Fruit fly (Drosophila melanogaster): ENCODE data around the gene Recs1.
A peak's percentile ranks its signal among the peaks of the same experiment; 100 is the strongest.

Recs1 gene

dm6 chr3R:14125479-14126121 is 28.0 kb downstream of the Recs1 start, which contains the start of the genes 140up and Polr2B (continued):
- peak; percentile 83 for TF ChIP-seq cwo (GFP tag; optimal IDR thresholded peaks at IDR 0.05)
- peak; percentile 1 for TF ChIP-seq zf30C (GFP tag; optimal IDR thresholded peaks at IDR 0.05)
- TF ChIP-seq Drgx (GFP tag; IDR thresholded peaks at IDR 0.05): peak; percentile 83
- peak; percentile 86; the same call in 2 of the 3 replicates for TF ChIP-seq H15 (GFP tag; IDR thresholded peaks at IDR 0.05)
- TF ChIP-seq disco-r (GFP tag; optimal IDR thresholded peaks at IDR 0.05): peak; percentile 1
- no peak for TF ChIP-seq CG14965 (GFP tag; optimal IDR thresholded peaks at IDR 0.05; ENCODE audit: borderline replicate concordance)
- no peak for TF ChIP-seq inv (GFP tag; IDR thresholded peaks at IDR 0.05; ENCODE audit: partially characterized antibody)
- peak; percentile 84 for TF ChIP-seq CG11093 (GFP tag; IDR thresholded peaks at IDR 0.05)
- TF ChIP-seq CG2678 (tag; optimal IDR thresholded peaks at IDR 0.05): peak; percentile 94
- TF ChIP-seq Dbx (GFP tag; IDR thresholded peaks at IDR 0.05): peak; percentile 97
- peak; percentile 90 for TF ChIP-seq CG10979 (tag; optimal IDR thresholded peaks at IDR 0.05)
- TF ChIP-seq Gsc (GFP tag; IDR thresholded peaks at IDR 0.05): peak; percentile 53; the same call in 1 of the 2 replicates
- TF ChIP-seq CG10565 (GFP tag; optimal IDR thresholded peaks at IDR 0.05): peak; percentile 56
- TF ChIP-seq klu (GFP tag; IDR thresholded peaks at IDR 0.05): peak; percentile 95
- no peak for TF ChIP-seq CG15601 (tag; optimal IDR thresholded peaks at IDR 0.05)
- TF ChIP-seq CG8765 (GFP tag; IDR thresholded peaks at IDR 0.05): peak; percentile 70
- TF ChIP-seq Dip3 (GFP tag; optimal IDR thresholded peaks at IDR 0.05): peak; percentile 83
- peak; percentile 27 for TF ChIP-seq BEAF-32 (GFP tag; optimal IDR thresholded peaks at IDR 0.05)
- peak; percentile 9 for TF ChIP-seq CG9797 (GFP tag; optimal IDR thresholded peaks at IDR 0.05)
- peak; percentile 97 for TF ChIP-seq gem (tag; optimal IDR thresholded peaks at IDR 0.05)
- TF ChIP-seq Vsx1 (GFP tag; optimal IDR thresholded peaks at IDR 0.05): no peak
- TF ChIP-seq CG11398 (GFP tag; optimal IDR thresholded peaks at IDR 0.05): peak; percentile 49
- TF ChIP-seq Stat92E (GFP tag; optimal IDR thresholded peaks at IDR 0.05): no peak
- peak; percentile 88 for TF ChIP-seq zfh2 (GFP tag; optimal IDR thresholded peaks at IDR 0.05)
- TF ChIP-seq gt (GFP tag; IDR thresholded peaks at IDR 0.05): peak; percentile 78
- peak; percentile 73 for TF ChIP-seq CG7987 (GFP tag; optimal IDR thresholded peaks at IDR 0.05)
- peak; percentile 73 for TF ChIP-seq nom (GFP tag; optimal IDR thresholded peaks at IDR 0.05)
- peak; percentile 57; the same call in 1 of the 2 replicates for TF ChIP-seq CkIIα-i1 (GFP tag; IDR thresholded peaks at IDR 0.05)
- peak; percentile 80 for TF ChIP-seq CG8944 (GFP tag; optimal IDR thresholded peaks at IDR 0.05)
- TF ChIP-seq Lpt (GFP tag; optimal IDR thresholded peaks at IDR 0.05): no peak
- TF ChIP-seq fd96Cb (tag; optimal IDR thresholded peaks at IDR 0.05): peak; percentile 89
- peak; percentile 86 for TF ChIP-seq CG13894 (tag; optimal IDR thresholded peaks at IDR 0.05)
- peak; percentile 31; the same call in 1 of the 2 replicates for TF ChIP-seq dimm (GFP tag; IDR thresholded peaks at IDR 0.05)
- peak; percentile 88 for TF ChIP-seq BtbVII (GFP tag; optimal IDR thresholded peaks at IDR 0.05)
- TF ChIP-seq ken (GFP tag; IDR thresholded peaks at IDR 0.05): peak; percentile 92; the same call in 2 of the 3 replicates
- peak; percentile 96 for TF ChIP-seq ind (GFP tag; optimal IDR thresholded peaks at IDR 0.05)
- peak; percentile 93 for TF ChIP-seq CG17359 (tag; optimal IDR thresholded peaks at IDR 0.05)
- TF ChIP-seq gce (GFP tag; IDR thresholded peaks at IDR 0.05): peak; percentile 63; the same call in 2 of the 3 replicates
- TF ChIP-seq CG15479 (GFP tag; optimal IDR thresholded peaks at IDR 0.05): no peak
- peak; percentile 58 for TF ChIP-seq corto (GFP tag; optimal IDR thresholded peaks at IDR 0.05)
- TF ChIP-seq Tbp (GFP tag; optimal IDR thresholded peaks at IDR 0.05): no peak
- TF ChIP-seq CG31441 (GFP tag; IDR thresholded peaks at IDR 0.05): peak; percentile 94
- no peak for TF ChIP-seq cad (GFP tag; optimal IDR thresholded peaks at IDR 0.05)
- peak; percentile 87 for TF ChIP-seq Antp (GFP tag; optimal IDR thresholded peaks at IDR 0.05)
- peak; percentile 96 for TF ChIP-seq CG4617 (GFP tag; optimal IDR thresholded peaks at IDR 0.05; ENCODE audit: borderline replicate concordance)
- TF ChIP-seq ase (GFP tag; IDR thresholded peaks at IDR 0.05): peak; percentile 89
- TF ChIP-seq btn (GFP tag; optimal IDR thresholded peaks at IDR 0.05): peak; percentile 20
- no peak for TF ChIP-seq CG1832 (GFP tag; optimal IDR thresholded peaks at IDR 0.05)
- no peak for TF ChIP-seq eve (GFP tag; optimal IDR thresholded peaks at IDR 0.05)

Data from whole organism, embryonic.